Worm (Caenorhabditis elegans) whole organism, mixed stage, embryonic: ENCODE results near the gene vha-9.

Source experiments
- lin-13 ChIP-seq: fragments of 150-350 bp; optimal IDR thresholded peaks from 2 replicates; lab custom pipeline; 2014; ENCODE audit warnings: missing biosample characterization, missing genetic modification characterization
- lsy-2 ChIP-seq: fragments of 150-350 bp; optimal IDR thresholded peaks from 2 replicates; lab custom pipeline; 2014; ENCODE audit warnings: missing biosample characterization, missing genetic modification characterization
- unc-62 ChIP-seq: fragments of 150-350 bp; optimal IDR thresholded peaks from 2 replicates; lab custom pipeline; 2014; ENCODE audit warnings: missing biosample characterization, missing genetic modification reagents, missing genetic modification characterization

ce11 chrII:10350487-10350886 lies 47.0 kb upstream of the vha-9 start, which contains the start of gene C07E3.9:
- TF ChIP-seq lsy-2 (peak; percentile 56), unc-62 (GFP tag; lab: Kevin White, UChicago) (no peak), lin-13 (tag; lab: Kevin White, UChicago) (no peak)
